Worm (Caenorhabditis elegans): ENCODE data around the gene C12D12.3.

DNA sequence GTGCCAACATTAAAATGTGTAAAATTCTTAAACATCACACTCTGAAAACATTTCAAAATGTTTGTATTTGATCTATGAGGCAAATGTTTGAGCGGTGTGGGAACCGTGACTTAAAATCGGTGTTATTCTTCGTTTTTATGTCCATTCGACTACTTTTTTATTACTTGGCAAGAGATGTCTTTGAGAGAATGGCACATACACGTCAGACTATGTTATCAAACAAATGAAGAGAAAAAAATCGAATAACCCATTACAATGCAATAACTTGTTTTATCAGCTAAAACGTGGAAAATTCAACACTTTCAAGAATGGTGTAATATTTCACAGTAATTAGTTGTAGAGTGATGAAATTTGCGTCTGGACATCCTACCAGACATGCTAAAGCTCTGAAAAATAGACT lies 10.8 kb downstream of the C12D12.3 start:
- TF ChIP-seq egrh-3 (GFP tag; IDR thresholded peaks at IDR 0.05): no peak
- TF ChIP-seq unc-62 (GFP tag; optimal IDR thresholded peaks at IDR 0.05): no peak
- no peak for TF ChIP-seq lin-35 (GFP tag; optimal IDR thresholded peaks at IDR 0.05)
- TF ChIP-seq F55B11.4 (tag; optimal IDR thresholded peaks at IDR 0.05; ENCODE audit: borderline replicate concordance, insufficient read depth): no peak
- no peak for TF ChIP-seq snpc-4 (GFP tag; optimal IDR thresholded peaks at IDR 0.05)
- TF ChIP-seq snpc-4 (tag; optimal IDR thresholded peaks at IDR 0.05): no peak

Measured in whole organism, young adult.